Fruit fly (Drosophila melanogaster) whole organism, embryonic: Measurements from ENCODE around the gene Usp1.

ENCODE experiments used
- CG10431 ChIP-seq: fragments of 200-800 bp; sonication (Bioruptor generic); optimal IDR thresholded peaks from 3 replicates; lab custom pipeline; 2018; ENCODE audit warnings: missing biosample characterization, mild to moderate bottlenecking, missing genetic modification characterization
- CG10565 ChIP-seq: fragments of 200-800 bp; sonication (Bioruptor generic); optimal IDR thresholded peaks from 3 replicates; lab custom pipeline; 2016; ENCODE audit warnings: missing biosample characterization, mild to moderate bottlenecking, missing genetic modification characterization
- CG14965 ChIP-seq: fragments of 200-800 bp; sonication (Bioruptor generic); optimal IDR thresholded peaks from 2 replicates; lab custom pipeline; 2016; ENCODE audit warnings: missing biosample characterization, missing genetic modification characterization, borderline replicate concordance
- CG3847 ChIP-seq: fragments of 200-800 bp; sonication (Bioruptor generic); IDR thresholded peaks from 2 replicates; pipeline ENCODE4 v1.3.6; 2022; ENCODE audit warnings: missing biosample characterization, missing genetic modification characterization
- CG8944 ChIP-seq: fragments of 200-800 bp; sonication (Bioruptor generic); optimal IDR thresholded peaks from 3 replicates; lab custom pipeline; 2016; ENCODE audit warnings: missing biosample characterization, missing genetic modification characterization
- bcd ChIP-seq: fragments of 200-800 bp; sonication (Bioruptor generic); optimal IDR thresholded peaks from 2 replicates; lab custom pipeline; 2017; ENCODE audit warnings: missing biosample characterization, mild to moderate bottlenecking, missing genetic modification characterization
- cg ChIP-seq: fragments of 200-800 bp; sonication (Bioruptor generic); optimal IDR thresholded peaks from 3 replicates; lab custom pipeline; 2019; ENCODE audit warnings: missing biosample characterization, mild to moderate bottlenecking, missing genetic modification characterization, moderate library complexity
- corto ChIP-seq: fragments of 200-800 bp; sonication (Bioruptor generic); optimal IDR thresholded peaks from 2 replicates; lab custom pipeline; 2016; ENCODE audit warnings: missing biosample characterization, mild to moderate bottlenecking, missing genetic modification characterization, moderate library complexity
- psq ChIP-seq: fragments of 200-800 bp; sonication (Bioruptor generic); optimal IDR thresholded peaks from 2 replicates; lab custom pipeline; 2017; ENCODE audit warnings: missing biosample characterization, missing genetic modification characterization
- sens ChIP-seq: fragments of 200-800 bp; sonication (Bioruptor generic); peaks from one replicate; lab custom pipeline; 2016; ENCODE audit warnings: missing biosample characterization, missing genetic modification characterization
- yki ChIP-seq: fragments of >200 bp; optimal IDR thresholded peaks from 3 replicates; lab custom pipeline; 2018

Usp1 gene

DNA sequence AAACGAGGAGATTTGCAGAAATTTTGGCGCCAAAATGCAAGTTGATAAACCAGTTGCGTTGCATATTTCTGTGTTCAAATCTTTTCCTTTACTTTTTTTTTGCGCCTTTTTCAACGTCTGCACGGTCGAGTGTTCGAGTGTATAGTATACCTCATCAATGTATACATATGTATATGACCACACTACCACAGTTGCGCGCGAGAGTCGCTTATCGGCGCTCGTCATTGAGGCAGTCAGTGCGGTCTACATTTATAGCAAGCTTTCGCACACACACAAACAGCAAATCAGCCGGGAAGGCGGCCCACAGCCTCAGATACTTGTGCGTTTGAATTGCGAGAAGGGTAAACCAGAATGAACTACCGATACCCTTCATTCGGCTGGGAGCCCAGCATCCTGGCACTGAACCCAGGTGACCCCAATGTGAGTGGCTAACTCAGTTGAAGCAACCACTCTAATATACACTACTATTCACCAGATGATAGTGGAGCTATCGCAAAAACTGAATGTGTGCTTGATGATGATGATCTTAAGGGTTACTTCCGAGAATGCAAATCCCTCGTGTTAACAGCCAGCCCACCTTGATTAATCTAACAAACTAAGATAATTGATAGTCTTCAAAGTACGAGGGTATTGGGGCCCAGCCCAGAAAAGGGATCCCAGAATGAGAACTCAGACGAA is 54.1 kb downstream of the Usp1 start:
- no peak for TF ChIP-seq yki
- TF ChIP-seq CG10431 (GFP tag; lab: Kevin White, UChicago), result peak; percentile 25
- peak; percentile 52 for TF ChIP-seq corto (GFP tag; lab: Kevin White, UChicago)
- peak; percentile 41 for TF ChIP-seq cg (GFP tag; lab: Kevin White, UChicago)
- peak; percentile 9 for TF ChIP-seq sens (GFP tag; lab: Kevin White, UChicago)
- TF ChIP-seq CG3847 (GFP tag; lab: Robert Waterston, UW), result no peak

dm6 chr3R:29284315-29284714 is 55.4 kb downstream of the Usp1 start:
- TF ChIP-seq CG8944 (GFP tag; lab: Kevin White, UChicago) (no peak), psq (GFP tag; lab: Kevin White, UChicago) (no peak), bcd (no peak), CG14965 (GFP tag; lab: Kevin White, UChicago) (no peak), CG10565 (GFP tag; lab: Kevin White, UChicago) (no peak)
- TF ChIP-seq, all 482 proteins: peak for 0
